Worm (Caenorhabditis elegans): ENCODE measurements around the gene W03A5.2.

DNA sequence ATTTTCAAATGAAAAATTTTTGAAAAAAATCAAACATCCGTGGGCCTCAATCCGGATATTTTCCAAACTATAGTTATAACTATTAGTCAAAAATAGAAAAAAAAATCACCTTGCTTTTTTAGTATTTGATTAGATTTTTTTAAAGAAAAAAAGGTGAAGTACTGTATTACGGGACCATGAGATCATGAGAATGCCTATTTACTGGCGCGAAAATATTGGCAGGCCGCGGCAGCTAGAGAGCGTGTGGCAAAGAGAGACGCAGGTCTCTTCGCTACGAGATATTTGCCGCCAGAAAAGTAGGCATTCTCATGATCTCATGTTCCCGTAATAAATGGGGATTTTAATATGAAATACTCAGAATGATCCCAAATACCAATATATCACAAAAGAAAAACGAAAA is 836 bp upstream of the W03A5.2 start:
- TF ChIP-seq aly-1 (tag; optimal IDR thresholded peaks at IDR 0.05) (no peak), flt-1 (GFP tag; IDR thresholded peaks at IDR 0.05) (no peak), tbx-37 (GFP tag; conservative IDR thresholded peaks at IDR 0.05) (no peak), F13C5.2 (tag; optimal IDR thresholded peaks at IDR 0.05) (no peak), ama-1 (optimal IDR thresholded peaks at IDR 0.05) (no peak), tra-4 (tag; optimal IDR thresholded peaks at IDR 0.05) (no peak), ceh-36 (tag; optimal IDR thresholded peaks at IDR 0.05) (no peak), B0310.2 (tag; optimal IDR thresholded peaks at IDR 0.05) (no peak), tbx-11 (GFP tag; IDR thresholded peaks at IDR 0.05) (no peak), ceh-13 (GFP tag; optimal IDR thresholded peaks at IDR 0.05) (no peak), hmbx-1 (tag; optimal IDR thresholded peaks at IDR 0.05) (no peak), ets-7 (tag; optimal IDR thresholded peaks at IDR 0.05) (no peak)
